Fruit fly (Drosophila melanogaster): ENCODE results near the gene nero.

Gene nero

dm6 chr3R:31745629-31746081, 1.7 kb downstream of the nero start, which contains the start of gene awd (continued):
- TF ChIP-seq CG4318 (GFP tag; optimal IDR thresholded peaks at IDR 0.05) (no peak), svp (GFP tag) (peak; percentile 86), CG8319 (GFP tag; optimal IDR thresholded peaks at IDR 0.05) (no peak), CG34406 (GFP tag; optimal IDR thresholded peaks at IDR 0.05) (no peak), Ets21C (GFP tag; optimal IDR thresholded peaks at IDR 0.05) (no peak), acj6 (GFP tag; optimal IDR thresholded peaks at IDR 0.05) (no peak), topi (GFP tag; optimal IDR thresholded peaks at IDR 0.05) (peak; percentile 35), CG1621 (tag; optimal IDR thresholded peaks at IDR 0.05) (peak; percentile 44)

dm6 chr3R:31744044-31744652, 3.2 kb downstream of the nero start, which contains the start of gene CG1896:
Gene CG1896, plus strand, starts transcription at chr3R:31744282.
- TF ChIP-seq CG15336 (GFP tag; IDR thresholded peaks at IDR 0.05) (peak; percentile 60), CG31627 (GFP tag; optimal IDR thresholded peaks at IDR 0.05) (peak; percentile 60), CG6276 (GFP tag; optimal IDR thresholded peaks at IDR 0.05) (no peak), CG1621 (tag; optimal IDR thresholded peaks at IDR 0.05) (peak; percentile 43), CG34406 (GFP tag; optimal IDR thresholded peaks at IDR 0.05) (peak; percentile 74), fd59A (GFP tag; optimal IDR thresholded peaks at IDR 0.05) (no peak), svp (GFP tag) (peak; percentile 60), Eip93F (GFP tag; optimal IDR thresholded peaks at IDR 0.05) (no peak), OdsH (GFP tag; optimal IDR thresholded peaks at IDR 0.05) (peak; percentile 76), CG32006 (GFP tag; optimal IDR thresholded peaks at IDR 0.05) (peak; percentile 65), CG8319 (GFP tag; optimal IDR thresholded peaks at IDR 0.05) (peak; percentile 19), CG8119 (GFP tag; IDR thresholded peaks at IDR 0.05) (peak; percentile 50; the same call in 1 of the 3 replicates), CG7368 (GFP tag; optimal IDR thresholded peaks at IDR 0.05) (peak; percentile 32), ss (GFP tag; optimal IDR thresholded peaks at IDR 0.05) (peak in 1 of 2 experiments; percentile 48), CG6792 (GFP tag; optimal IDR thresholded peaks at IDR 0.05) (peak; percentile 20), CG11294 (GFP tag; IDR thresholded peaks at IDR 0.05) (0 out of 2 replicates have a peak, but pooled peaks have one; percentile 26), lz (GFP tag; optimal IDR thresholded peaks at IDR 0.05) (peak; percentile 66), Ets21C (GFP tag; optimal IDR thresholded peaks at IDR 0.05) (no peak), achi (GFP tag; optimal IDR thresholded peaks at IDR 0.05) (peak; percentile 77), net (GFP tag; optimal IDR thresholded peaks at IDR 0.05) (peak; percentile 73), CG6854 (GFP tag; optimal IDR thresholded peaks at IDR 0.05) (no peak), Blimp-1 (GFP tag; optimal IDR thresholded peaks at IDR 0.05) (no peak), eg (GFP tag; IDR thresholded peaks at IDR 0.05) (peak; percentile 85), esn (GFP tag; optimal IDR thresholded peaks at IDR 0.05) (peak; percentile 80), CG16779 (tag; optimal IDR thresholded peaks at IDR 0.05) (peak; percentile 24), CG11902 (GFP tag; optimal IDR thresholded peaks at IDR 0.05) (no peak), Smox (GFP tag; optimal IDR thresholded peaks at IDR 0.05) (peak; percentile 65), CG6163 (GFP tag; IDR thresholded peaks at IDR 0.05) (peak; percentile 83), topi (GFP tag; optimal IDR thresholded peaks at IDR 0.05) (peak; percentile 70), Ets96B (tag; optimal IDR thresholded peaks at IDR 0.05) (peak; percentile 51), CG4318 (GFP tag; optimal IDR thresholded peaks at IDR 0.05) (no peak), CG10631 (GFP tag; optimal IDR thresholded peaks at IDR 0.05) (peak; percentile 65), Sox102F (GFP tag; optimal IDR thresholded peaks at IDR 0.05) (no peak), Sox14 (GFP tag; optimal IDR thresholded peaks at IDR 0.05) (peak; percentile 73), Sox15 (GFP tag; optimal IDR thresholded peaks at IDR 0.05) (peak; percentile 31), dsx (GFP tag; optimal IDR thresholded peaks at IDR 0.05; ENCODE audit: poor library complexity, severe bottlenecking) (peak; percentile 40), CG3919 (GFP tag; optimal IDR thresholded peaks at IDR 0.05) (peak; percentile 74), Lpt (GFP tag; optimal IDR thresholded peaks at IDR 0.05) (peak; percentile 10), CG3032 (tag; optimal IDR thresholded peaks at IDR 0.05) (peak; percentile 40), Hr38 (GFP tag; optimal IDR thresholded peaks at IDR 0.05) (no peak), vri (GFP tag; optimal IDR thresholded peaks at IDR 0.05) (no peak), acj6 (GFP tag; optimal IDR thresholded peaks at IDR 0.05) (peak; percentile 75), dac (GFP tag; optimal IDR thresholded peaks at IDR 0.05) (peak; percentile 19), Eip78C (GFP tag) (peak; percentile 87), Hr4 (GFP tag; optimal IDR thresholded peaks at IDR 0.05) (peak; percentile 64), CG8632 (GFP tag; optimal IDR thresholded peaks at IDR 0.05) (peak; percentile 58), fd85E (GFP tag; optimal IDR thresholded peaks at IDR 0.05) (no peak), CG10669 (GFP tag; optimal IDR thresholded peaks at IDR 0.05) (peak; percentile 57)

All from whole organism, prepupa.